Fruit fly (Drosophila melanogaster): Measurements from ENCODE around the gene CG46387.

- TF ChIP-seq CTCF (optimal IDR thresholded peaks at IDR 0.05) (no peak), CG8478 (optimal IDR thresholded peaks at IDR 0.05) (no peak)
These were observed 19.7 kb upstream of the CG46387 start, which contains the start of gene CG34382 for dm6 chr3L:9878685-9879084.

Data from S2 (cell line).